Worm (Caenorhabditis elegans) whole organism, L1 larva: ENCODE data around the gene snx-13.

Experiments used
- C04F5.9 ChIP-seq: sonication (generic microtip); optimal IDR thresholded peaks from 2 replicates; lab custom pipeline; 2016; ENCODE audit warnings: missing genetic modification characterization, missing compliant biosample characterization
- C34B4.2 ChIP-seq: sonication (generic microtip); optimal IDR thresholded peaks from 2 replicates; lab custom pipeline; 2017; ENCODE audit warnings: mild to moderate bottlenecking, missing genetic modification characterization, missing compliant biosample characterization
- F16B12.6 ChIP-seq: fragments of 150-350 bp; optimal IDR thresholded peaks from 2 replicates; lab custom pipeline; 2014; ENCODE audit warnings: missing biosample characterization, missing genetic modification characterization
- alr-1 ChIP-seq: fragments of 200-800 bp; sonication (Bioruptor generic); optimal IDR thresholded peaks from 2 replicates; lab custom pipeline; 2018; ENCODE audit warnings: borderline replicate concordance, mild to moderate bottlenecking, missing genetic modification characterization, missing compliant biosample characterization
- blmp-1 ChIP-seq: fragments of 150-350 bp; optimal IDR thresholded peaks from 2 replicates; lab custom pipeline; 2014; ENCODE audit warnings: missing biosample characterization, missing genetic modification characterization
- ceh-63 ChIP-seq: fragments of 200-800 bp; sonication (Bioruptor generic); optimal IDR thresholded peaks from 2 replicates; lab custom pipeline; 2018; ENCODE audit warnings: mild to moderate bottlenecking, missing genetic modification characterization, missing compliant biosample characterization
- ceh-90 ChIP-seq: sonication (generic microtip); optimal IDR thresholded peaks from 2 replicates; lab custom pipeline; 2016; ENCODE audit warnings: missing genetic modification characterization, missing compliant biosample characterization
- efl-1 ChIP-seq, 4 experiments: fragments of 150-350 bp; optimal IDR thresholded peaks in 3 of 4; peaks in 1 of 4; 1 replicate in 1 of 4; 2 replicates in 3 of 4; lab custom pipeline; 2014; ENCODE audit warnings: missing biosample characterization in 2 of 4, missing genetic modification characterization in 2 of 4, missing genetic modification reagents in 2 of 4
- efl-3 ChIP-seq: fragments of 200-800 bp; sonication (Bioruptor generic); optimal IDR thresholded peaks from 2 replicates; lab custom pipeline; 2018; ENCODE audit warnings: mild to moderate bottlenecking, missing genetic modification characterization, missing compliant biosample characterization
- egl-27 ChIP-seq, 2 experiments: fragments of 150-350 bp in 1 of 2; sonication (generic microtip); optimal IDR thresholded peaks; 3 replicates each; lab custom pipeline; 2017 to 2018; ENCODE audit warnings: missing biosample characterization in 2 of 2, missing genetic modification characterization in 2 of 2, missing genetic modification reagents in 2 of 2
- ets-5 ChIP-seq: fragments of 200-800 bp; sonication (Bioruptor generic); IDR thresholded peaks from 2 replicates; pipeline ENCODE4 v1.3.6; 2022; ENCODE audit warnings: missing genetic modification characterization, missing compliant biosample characterization
- fkh-8 ChIP-seq: sonication (generic microtip); optimal IDR thresholded peaks from 2 replicates; lab custom pipeline; 2016; ENCODE audit warnings: mild to moderate bottlenecking, missing genetic modification characterization, missing compliant biosample characterization
- fos-1 ChIP-seq: fragments of 150-350 bp; optimal IDR thresholded peaks from 2 replicates; lab custom pipeline; 2014; ENCODE audit warnings: missing biosample characterization, missing genetic modification characterization
- grh-1 ChIP-seq: fragments of 200-800 bp; sonication (Bioruptor generic); IDR thresholded peaks from 2 replicates; pipeline ENCODE4 v1.3.6; 2022; ENCODE audit warnings: missing genetic modification reagents, missing genetic modification characterization, missing compliant biosample characterization
- hlh-17 ChIP-seq: fragments of 200-800 bp; sonication (Bioruptor generic); optimal IDR thresholded peaks from 2 replicates; lab custom pipeline; 2018; ENCODE audit warnings: missing genetic modification characterization, mild to moderate bottlenecking, missing compliant biosample characterization, moderate library complexity, borderline replicate concordance
- hlh-4 ChIP-seq: sonication (generic microtip); optimal IDR thresholded peaks from 2 replicates; lab custom pipeline; 2016; ENCODE audit warnings: mild to moderate bottlenecking, missing genetic modification characterization, missing compliant biosample characterization
- irx-1 ChIP-seq: sonication (generic microtip); optimal IDR thresholded peaks from 2 replicates; lab custom pipeline; 2016; ENCODE audit warnings: missing genetic modification characterization, missing compliant biosample characterization
- isw-1 ChIP-seq: fragments of 200-800 bp; sonication (Bioruptor generic); IDR thresholded peaks from 2 replicates; pipeline ENCODE4 v1.3.6; 2022; ENCODE audit warnings: missing genetic modification characterization, missing compliant biosample characterization
- lin-14 ChIP-seq: fragments of 200-800 bp; sonication (Bioruptor generic); optimal IDR thresholded peaks from 2 replicates; lab custom pipeline; 2018; ENCODE audit warnings: mild to moderate bottlenecking, missing genetic modification characterization, moderate library complexity, missing compliant biosample characterization
- lin-35 ChIP-seq, 2 experiments: fragments of 150-350 bp; optimal IDR thresholded peaks; 2 replicates each; lab custom pipeline; 2014; ENCODE audit warnings: missing biosample characterization in 2 of 2, missing genetic modification characterization in 2 of 2, missing genetic modification reagents in 2 of 2
- lsy-2 ChIP-seq, 2 experiments: fragments of 150-350 bp; optimal IDR thresholded peaks; 2 replicates each; lab custom pipeline; 2014; ENCODE audit warnings: missing biosample characterization in 2 of 2, missing genetic modification characterization in 2 of 2
- mef-2 ChIP-seq: fragments of 150-350 bp; optimal IDR thresholded peaks from 2 replicates; lab custom pipeline; 2014; ENCODE audit warnings: missing biosample characterization, missing genetic modification characterization
- mep-1 ChIP-seq: fragments of 150-350 bp; optimal IDR thresholded peaks from 2 replicates; lab custom pipeline; 2014; ENCODE audit warnings: missing biosample characterization, missing genetic modification characterization
- nhr-11 ChIP-seq: fragments of 150-350 bp; optimal IDR thresholded peaks from 2 replicates; lab custom pipeline; 2014; ENCODE audit warnings: missing biosample characterization, missing genetic modification characterization
- nhr-19 ChIP-seq: fragments of 200-800 bp; sonication (Bioruptor generic); conservative IDR thresholded peaks from 2 replicates; pipeline ENCODE4 v1.3.6; 2022; ENCODE audit warnings: missing genetic modification characterization, missing compliant biosample characterization
- nhr-20 ChIP-seq: sonication (generic microtip); optimal IDR thresholded peaks from 2 replicates; lab custom pipeline; 2016; ENCODE audit warnings: mild to moderate bottlenecking, missing genetic modification characterization, missing compliant biosample characterization
- nhr-47 ChIP-seq: sonication (generic microtip); optimal IDR thresholded peaks from 2 replicates; lab custom pipeline; 2016; ENCODE audit warnings: mild to moderate bottlenecking, missing genetic modification characterization, moderate library complexity, missing compliant biosample characterization
- nhr-76 ChIP-seq: sonication (generic microtip); optimal IDR thresholded peaks from 2 replicates; lab custom pipeline; 2017; ENCODE audit warnings: missing biosample characterization, missing genetic modification characterization
- nhr-85 ChIP-seq: sonication (generic microtip); peaks from one replicate; lab custom pipeline; 2016; ENCODE audit warnings: missing genetic modification characterization, inconsistent platforms, missing compliant biosample characterization
- nhr-90 ChIP-seq: sonication (generic microtip); optimal IDR thresholded peaks from 2 replicates; lab custom pipeline; 2016; ENCODE audit warnings: mild to moderate bottlenecking, missing genetic modification characterization, missing compliant biosample characterization; ENCODE audit not compliant: poor library complexity
- pag-3 ChIP-seq: sonication (generic microtip); optimal IDR thresholded peaks from 2 replicates; lab custom pipeline; 2017; ENCODE audit warnings: missing genetic modification characterization, mild to moderate bottlenecking, missing compliant biosample characterization, antibody characterized with exemption, borderline replicate concordance; ENCODE audit not compliant: insufficient read depth
- pqm-1 ChIP-seq: sonication (generic microtip); optimal IDR thresholded peaks from 3 replicates; lab custom pipeline; 2017; ENCODE audit warnings: missing biosample characterization, missing genetic modification characterization
- rnt-1 ChIP-seq: sonication (generic microtip); optimal IDR thresholded peaks from 2 replicates; lab custom pipeline; 2016; ENCODE audit warnings: mild to moderate bottlenecking, missing genetic modification characterization, moderate library complexity, missing compliant biosample characterization
- skn-1 ChIP-seq: fragments of 150-350 bp; optimal IDR thresholded peaks from 2 replicates; lab custom pipeline; 2014; ENCODE audit warnings: missing biosample characterization, missing genetic modification characterization
- snu-23 ChIP-seq: sonication (generic microtip); optimal IDR thresholded peaks from 2 replicates; lab custom pipeline; 2016; ENCODE audit warnings: missing genetic modification characterization, missing compliant biosample characterization
- sox-4 ChIP-seq: sonication (generic microtip); optimal IDR thresholded peaks from 2 replicates; lab custom pipeline; 2016; ENCODE audit warnings: missing genetic modification characterization, missing compliant biosample characterization
- tbx-2 ChIP-seq: sonication (generic microtip); optimal IDR thresholded peaks from 2 replicates; lab custom pipeline; 2016; ENCODE audit warnings: missing genetic modification characterization, missing compliant biosample characterization
- unc-30 ChIP-seq: sonication (generic microtip); optimal IDR thresholded peaks from 2 replicates; lab custom pipeline; 2017; ENCODE audit warnings: missing biosample characterization, missing genetic modification characterization
- unc-98 ChIP-seq: fragments of 200-800 bp; sonication (Bioruptor generic); IDR thresholded peaks from 2 replicates; pipeline ENCODE4 v1.3.6; 2022; ENCODE audit warnings: missing genetic modification characterization, missing compliant biosample characterization
- vab-15 ChIP-seq: sonication (generic microtip); optimal IDR thresholded peaks from 2 replicates; lab custom pipeline; 2017; ENCODE audit warnings: missing genotype, mild to moderate bottlenecking, missing genetic modification characterization, missing compliant biosample characterization
- zag-1 ChIP-seq: fragments of 150-350 bp; optimal IDR thresholded peaks from 2 replicates; lab custom pipeline; 2014; ENCODE audit warnings: missing biosample characterization, missing genetic modification characterization
- zip-4 ChIP-seq: fragments of 200-800 bp; sonication (Bioruptor generic); optimal IDR thresholded peaks from 2 replicates; lab custom pipeline; 2018; ENCODE audit warnings: mild to moderate bottlenecking, missing genetic modification characterization, moderate library complexity, missing compliant biosample characterization
- ztf-4 ChIP-seq: fragments of 150-350 bp; optimal IDR thresholded peaks from 2 replicates; lab custom pipeline; 2014; ENCODE audit warnings: missing biosample characterization, missing genetic modification characterization

Gene snx-13

ce11 chrIV:17100148-17100547 lies 12.9 kb upstream of the snx-13 start, which contains the start of gene bca-2:
bca-2 (minus strand) TSS chrIV:17100248.
- TF ChIP-seq unc-98 (GFP tag; lab: Robert Waterston, UW) (no peak), fkh-8 (tag; lab: Kevin White, UChicago) (no peak), fos-1 (no peak), mep-1 (tag; lab: Kevin White, UChicago) (no peak), snu-23 (no peak), lin-14 (GFP tag; lab: Kevin White, UChicago) (no peak)

ce11 chrIV:17099113-17099512 lies 11.9 kb upstream of the snx-13 start:
- TF ChIP-seq nhr-85 (tag; lab: Kevin White, UChicago) (peak; percentile 14), nhr-20 (tag; lab: Kevin White, UChicago) (no peak), efl-1 (optimal IDR thresholded peaks at IDR 0.05; lab: Kevin White, UChicago) (no peak), efl-1 (GFP tag; optimal IDR thresholded peaks at IDR 0.05 in 1 of 2; lab: Kevin White, UChicago) (peak in 1 of 2 experiments; percentile 43)
- TF ChIP-seq, all 84 proteins: peak for 2

ce11 chrIV:17096168-17096567 lies 8.9 kb upstream of the snx-13 start, which contains the start of gene Y116A8C.27:
Y116A8C.27 (minus strand) TSS chrIV:17096268.
- no peak for TF ChIP-seq nhr-90 (tag; lab: Kevin White, UChicago)
- no peak for TF ChIP-seq alr-1 (tag; lab: Kevin White, UChicago)
- TF ChIP-seq ceh-90 (tag; lab: Kevin White, UChicago), result no peak
- TF ChIP-seq mef-2 (tag; lab: Kevin White, UChicago), result no peak
- TF ChIP-seq ceh-63 (GFP tag; lab: Kevin White, UChicago), result no peak
- TF ChIP-seq nhr-76 (tag; lab: Kevin White, UChicago), result no peak
- TF ChIP-seq tbx-2 (tag; lab: Kevin White, UChicago), result no peak
- TF ChIP-seq fos-1, result no peak
- TF ChIP-seq sox-4 (tag; lab: Kevin White, UChicago), result no peak
- TF ChIP-seq nhr-47 (tag; lab: Kevin White, UChicago), result no peak
- TF ChIP-seq zip-4 (GFP tag; lab: Kevin White, UChicago), result no peak
- TF ChIP-seq F16B12.6 (tag; lab: Kevin White, UChicago), result no peak
- TF ChIP-seq C04F5.9 (tag; lab: Kevin White, UChicago), result no peak
- TF ChIP-seq lsy-2 (tag; optimal IDR thresholded peaks at IDR 0.05; lab: Kevin White, UChicago), result no peak
- TF ChIP-seq irx-1 (tag; lab: Kevin White, UChicago), result no peak
- no peak for TF ChIP-seq isw-1 (GFP tag; lab: Robert Waterston, UW)
- TF ChIP-seq rnt-1, result no peak
- TF ChIP-seq C34B4.2 (tag; lab: Kevin White, UChicago), result no peak

ce11 chrIV:17093701-17094100 lies 6.5 kb upstream of the snx-13 start, which contains the start of gene Y116A8C.29:
Y116A8C.29 (plus strand) TSS chrIV:17094028.
- TF ChIP-seq mep-1 (tag; lab: Kevin White, UChicago) (peak; percentile 2), pag-3 (no peak), efl-1 (optimal IDR thresholded peaks at IDR 0.05; lab: Kevin White, UChicago) (no peak), efl-1 (GFP tag; optimal IDR thresholded peaks at IDR 0.05 in 1 of 2; lab: Kevin White, UChicago) (peak in 1 of 2 experiments; percentile 89), vab-15 (tag; lab: Kevin White, UChicago) (no peak), lin-35 (GFP tag; optimal IDR thresholded peaks at IDR 0.05; lab: Kevin White, UChicago) (peak in 1 of 2 experiments; percentile 24), skn-1 (tag; lab: Kevin White, UChicago) (no peak)
- TF ChIP-seq, all 84 proteins: peak for 3

ce11 chrIV:17088849-17089248 lies 1.6 kb upstream of the snx-13 start, which contains the start of gene Y116A8C.43:
Y116A8C.43 (plus strand) TSS chrIV:17088851.
- TF ChIP-seq grh-1 (GFP tag; lab: Robert Waterston, UW) (no peak), ztf-4 (peak; percentile 0), nhr-11 (tag; lab: Kevin White, UChicago) (no peak), nhr-90 (tag; lab: Kevin White, UChicago) (peak; percentile 9), nhr-19 (GFP tag; lab: Robert Waterston, UW) (no peak), hlh-17 (no peak), unc-30 (tag; lab: Kevin White, UChicago) (no peak), C34B4.2 (tag; lab: Kevin White, UChicago) (no peak), F16B12.6 (tag; lab: Kevin White, UChicago) (no peak), egl-27 (tag; optimal IDR thresholded peaks at IDR 0.05; lab: Kevin White, UChicago) (no peak), ceh-63 (GFP tag; lab: Kevin White, UChicago) (no peak), hlh-4 (tag; lab: Kevin White, UChicago) (no peak), efl-3 (GFP tag; lab: Kevin White, UChicago) (no peak), alr-1 (tag; lab: Kevin White, UChicago) (no peak), pqm-1 (tag; lab: Kevin White, UChicago) (no peak), blmp-1 (tag; lab: Kevin White, UChicago) (no peak), ets-5 (GFP tag; lab: Robert Waterston, UW) (no peak), efl-1 (optimal IDR thresholded peaks at IDR 0.05; lab: Kevin White, UChicago) (no peak), efl-1 (GFP tag; optimal IDR thresholded peaks at IDR 0.05 in 1 of 2; lab: Kevin White, UChicago) (peak in 1 of 2 experiments; percentile 31), zag-1 (tag; lab: Kevin White, UChicago) (no peak), C04F5.9 (tag; lab: Kevin White, UChicago) (no peak), unc-98 (GFP tag; lab: Robert Waterston, UW) (no peak)
